Worm (Caenorhabditis elegans) whole organism, L3 larva: ENCODE results near the gene str-106.

ENCODE experiments used
- R02D3.7 ChIP-seq: fragments of 150-350 bp; optimal IDR thresholded peaks from 2 replicates; lab custom pipeline; 2014; ENCODE audit warnings: missing biosample characterization, missing genetic modification characterization
- aly-2 ChIP-seq: fragments of 150-350 bp; optimal IDR thresholded peaks from 2 replicates; lab custom pipeline; 2014; ENCODE audit warnings: missing biosample characterization, missing genetic modification characterization
- ama-1 ChIP-seq: fragments of 150-350 bp; optimal IDR thresholded peaks from 2 replicates; lab custom pipeline; 2018
- ceh-28 ChIP-seq: fragments of 150-350 bp; optimal IDR thresholded peaks from 2 replicates; lab custom pipeline; 2014; ENCODE audit warnings: missing biosample characterization, missing genetic modification reagents, missing genetic modification characterization
- ceh-82 ChIP-seq: fragments of 150-350 bp; optimal IDR thresholded peaks from 2 replicates; lab custom pipeline; 2014; ENCODE audit warnings: missing biosample characterization, missing genetic modification characterization
- daf-12 ChIP-seq: fragments of 150-350 bp; optimal IDR thresholded peaks from 2 replicates; lab custom pipeline; 2014; ENCODE audit warnings: missing biosample characterization, missing genetic modification reagents, missing genetic modification characterization
- egl-27 ChIP-seq: sonication (generic microtip); optimal IDR thresholded peaks from 4 replicates; lab custom pipeline; 2017; ENCODE audit warnings: missing biosample characterization, missing genetic modification reagents, missing genetic modification characterization
- egl-5 ChIP-seq: fragments of 150-350 bp; optimal IDR thresholded peaks from 2 replicates; lab custom pipeline; 2017; ENCODE audit warnings: missing biosample characterization, missing genetic modification reagents, missing genetic modification characterization, inconsistent platforms
- elt-1 ChIP-seq: fragments of 150-350 bp; optimal IDR thresholded peaks from 2 replicates; lab custom pipeline; 2014; ENCODE audit warnings: missing biosample characterization, missing genetic modification characterization
- elt-3 ChIP-seq, 3 experiments: fragments of 150-350 bp in 1 of 3; sonication (generic microtip) in 2 of 3; optimal IDR thresholded peaks; 2 replicates in 2 of 3; 4 replicates in 1 of 3; lab custom pipeline; 2014 to 2017; ENCODE audit warnings: missing biosample characterization in 3 of 3, missing genetic modification characterization in 3 of 3
- eor-1 ChIP-seq, 2 experiments: fragments of 150-350 bp; optimal IDR thresholded peaks; 2 replicates each; lab custom pipeline; 2014 to 2018; ENCODE audit warnings: missing biosample characterization in 2 of 2, missing genetic modification characterization in 2 of 2
- fkh-10 ChIP-seq: sonication (generic microtip); optimal IDR thresholded peaks from 2 replicates; lab custom pipeline; 2017; ENCODE audit warnings: missing biosample characterization, missing genetic modification reagents, missing genetic modification characterization
- fkh-2 ChIP-seq: fragments of 150-350 bp; optimal IDR thresholded peaks from 2 replicates; lab custom pipeline; 2014; ENCODE audit warnings: missing biosample characterization, missing genetic modification reagents, missing genetic modification characterization
- fos-1 ChIP-seq: fragments of 150-350 bp; optimal IDR thresholded peaks from 2 replicates; lab custom pipeline; 2014; ENCODE audit warnings: missing biosample characterization, missing genetic modification characterization
- hmg-11 ChIP-seq: sonication (generic microtip); optimal IDR thresholded peaks from 2 replicates; lab custom pipeline; 2016; ENCODE audit warnings: missing genetic modification characterization, missing compliant biosample characterization
- jun-1 ChIP-seq: fragments of 150-350 bp; optimal IDR thresholded peaks from 2 replicates; lab custom pipeline; 2014; ENCODE audit warnings: missing biosample characterization, missing genetic modification reagents, missing genetic modification characterization
- lin-15B ChIP-seq: fragments of 150-350 bp; optimal IDR thresholded peaks from 2 replicates; lab custom pipeline; 2014; ENCODE audit warnings: missing biosample characterization, missing genetic modification characterization
- mdl-1 ChIP-seq: fragments of 150-350 bp; optimal IDR thresholded peaks from 2 replicates; lab custom pipeline; 2014; ENCODE audit warnings: missing biosample characterization, missing genetic modification characterization
- mml-1 ChIP-seq: fragments of 150-350 bp; sonication (generic microtip); optimal IDR thresholded peaks from 3 replicates; lab custom pipeline; 2014; ENCODE audit warnings: missing biosample characterization, missing genetic modification characterization
- nfya-1 ChIP-seq: sonication (generic microtip); optimal IDR thresholded peaks from 2 replicates; lab custom pipeline; 2017; ENCODE audit warnings: missing genetic modification characterization, mild to moderate bottlenecking, missing compliant biosample characterization, antibody characterized with exemption, moderate library complexity; ENCODE audit not compliant: insufficient read depth
- nhr-11 ChIP-seq: fragments of 150-350 bp; optimal IDR thresholded peaks from 2 replicates; lab custom pipeline; 2014; ENCODE audit warnings: missing biosample characterization, missing genetic modification characterization
- nhr-12 ChIP-seq: fragments of 150-350 bp; optimal IDR thresholded peaks from 2 replicates; lab custom pipeline; 2014; ENCODE audit warnings: missing biosample characterization, missing genetic modification characterization
- nhr-23 ChIP-seq: fragments of 150-350 bp; optimal IDR thresholded peaks from 2 replicates; lab custom pipeline; 2014; ENCODE audit warnings: missing biosample characterization, missing genetic modification reagents, missing genetic modification characterization
- nhr-237 ChIP-seq: fragments of 150-350 bp; optimal IDR thresholded peaks from 2 replicates; lab custom pipeline; 2014; ENCODE audit warnings: missing biosample characterization, missing genetic modification characterization
- nhr-25 ChIP-seq: sonication (generic microtip); optimal IDR thresholded peaks from 2 replicates; lab custom pipeline; 2017; ENCODE audit warnings: missing biosample characterization, missing genetic modification characterization
- nhr-28 ChIP-seq: fragments of 150-350 bp; optimal IDR thresholded peaks from 2 replicates; lab custom pipeline; 2014; ENCODE audit warnings: missing biosample characterization, missing genetic modification characterization
- nhr-76 ChIP-seq: fragments of 150-350 bp; sonication (generic microtip); optimal IDR thresholded peaks from 5 replicates; lab custom pipeline; 2014; ENCODE audit warnings: missing biosample characterization, missing genetic modification characterization
- pqm-1 ChIP-seq: fragments of 150-350 bp; optimal IDR thresholded peaks from 2 replicates; lab custom pipeline; 2017; ENCODE audit warnings: missing biosample characterization, missing genetic modification characterization, inconsistent platforms
- snpc-4 ChIP-seq: fragments of 150-350 bp; optimal IDR thresholded peaks from 2 replicates; lab custom pipeline; 2014; ENCODE audit warnings: missing biosample characterization, missing genetic modification characterization
- tbx-2 ChIP-seq: sonication (generic microtip); optimal IDR thresholded peaks from 2 replicates; lab custom pipeline; 2016; ENCODE audit warnings: mild to moderate bottlenecking, missing genetic modification characterization, missing compliant biosample characterization
- unc-39 ChIP-seq: sonication (generic microtip); optimal IDR thresholded peaks from 4 replicates; lab custom pipeline; 2017; ENCODE audit warnings: missing biosample characterization, missing genetic modification characterization
- unc-62 ChIP-seq: fragments of 150-350 bp; sonication (generic microtip); optimal IDR thresholded peaks from 4 replicates; lab custom pipeline; 2014; ENCODE audit warnings: missing biosample characterization, missing genetic modification reagents, missing genetic modification characterization
- zag-1 ChIP-seq: fragments of 150-350 bp; optimal IDR thresholded peaks from 2 replicates; lab custom pipeline; 2014; ENCODE audit warnings: missing biosample characterization, missing genetic modification characterization
- ztf-4 ChIP-seq: fragments of 150-350 bp; optimal IDR thresholded peaks from 2 replicates; lab custom pipeline; 2014; ENCODE audit warnings: missing biosample characterization, missing genetic modification characterization

Gene str-106

ce11 chrV:16183357-16183756 is 2.9 kb downstream of the str-106 start, which contains the start of gene srz-14:
srz-14 (plus strand) TSS chrV:16183657.
- TF ChIP-seq ceh-82 (no peak), fkh-10 (GFP tag; lab: Kevin White, UChicago) (no peak), ama-1 (lab: Kevin White, UChicago) (no peak), nhr-23 (tag; lab: Kevin White, UChicago) (no peak), aly-2 (tag; lab: Kevin White, UChicago) (no peak)

DNA sequence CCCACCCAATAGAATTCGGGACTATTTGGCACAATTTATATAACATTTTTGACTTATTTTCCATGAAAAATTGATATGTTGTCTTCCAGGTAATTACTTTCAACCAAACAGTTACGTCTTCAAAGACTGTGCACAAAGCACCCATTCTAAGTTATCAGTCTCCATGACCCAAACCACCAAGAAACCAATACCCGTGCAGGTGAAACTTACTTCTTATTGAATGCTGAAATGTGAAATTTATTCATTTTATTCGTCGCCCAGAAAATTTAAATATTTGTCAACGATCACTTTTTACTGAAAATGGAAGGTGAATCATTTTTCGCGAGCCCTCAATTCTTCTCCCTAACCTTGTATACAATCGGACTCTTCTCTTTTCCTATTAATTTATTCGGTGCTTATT is 10.0 kb downstream of the str-106 start, which contains the start of gene srh-281:
srh-281 (plus strand) TSS at position 301 of the 400 bp plus-strand sequence.
- TF ChIP-seq unc-62 (GFP tag; lab: Kevin White, UChicago) (no peak), nhr-12 (tag; lab: Kevin White, UChicago) (no peak), ztf-4 (tag; lab: Kevin White, UChicago) (no peak), fkh-10 (GFP tag; lab: Kevin White, UChicago) (no peak), aly-2 (tag; lab: Kevin White, UChicago) (no peak), tbx-2 (tag; lab: Kevin White, UChicago) (no peak), pqm-1 (tag; lab: Kevin White, UChicago) (no peak), jun-1 (no peak), nhr-11 (tag; lab: Kevin White, UChicago) (no peak), lin-15B (no peak), elt-1 (tag; lab: Kevin White, UChicago) (no peak), egl-5 (tag; lab: Kevin White, UChicago) (no peak)

DNA sequence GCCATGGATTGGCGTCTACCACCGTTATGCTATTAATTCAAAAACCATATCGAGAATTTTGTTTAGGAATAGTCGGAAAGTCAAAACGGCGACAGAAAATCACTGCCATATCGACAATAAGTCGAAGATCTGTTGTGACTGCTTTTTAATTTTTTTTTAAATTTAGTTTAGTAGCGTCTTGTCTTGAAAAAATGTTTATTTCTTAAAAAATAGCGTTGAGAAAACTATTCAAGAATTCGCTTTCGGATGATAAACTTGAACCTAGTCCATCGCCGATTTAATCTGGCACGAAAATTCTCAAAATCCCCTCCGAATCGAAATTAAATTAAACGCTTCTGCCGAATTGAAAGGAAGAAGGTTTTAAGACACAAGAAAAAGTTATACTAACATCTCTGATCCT is 11.7 kb downstream of the str-106 start, which contains the start of gene srh-279:
srh-279 (plus strand) TSS at position 301 of the 400 bp plus-strand sequence.
- TF ChIP-seq nhr-11 (tag; lab: Kevin White, UChicago) (no peak), fkh-2 (no peak), ceh-82 (no peak), unc-39 (tag; lab: Kevin White, UChicago) (no peak), pqm-1 (tag; lab: Kevin White, UChicago) (no peak), zag-1 (no peak)

ce11 chrV:16194639-16195038 is 14.2 kb downstream of the str-106 start, which contains the start of gene rabr-4:
rabr-4 (plus strand) TSS chrV:16194939.
- no peak for TF ChIP-seq fkh-2
- no peak for TF ChIP-seq mml-1 (tag; lab: Kevin White, UChicago)
- TF ChIP-seq elt-1 (tag; lab: Kevin White, UChicago) = no peak
- no peak for TF ChIP-seq ceh-28
- no peak for TF ChIP-seq ztf-4 (tag; lab: Kevin White, UChicago)
- no peak for TF ChIP-seq jun-1
- TF ChIP-seq nhr-76 = no peak
- TF ChIP-seq tbx-2 (tag; lab: Kevin White, UChicago) = no peak
- TF ChIP-seq egl-27 = no peak
- no peak for TF ChIP-seq nhr-237 (tag; lab: Kevin White, UChicago)
- no peak for TF ChIP-seq nhr-11 (tag; lab: Kevin White, UChicago)
- no peak for TF ChIP-seq R02D3.7 (tag; lab: Kevin White, UChicago)
- no peak for TF ChIP-seq nhr-25 (tag; lab: Kevin White, UChicago)
- TF ChIP-seq ceh-82 = no peak
- TF ChIP-seq fos-1 (tag; lab: Kevin White, UChicago) = no peak
- no peak for TF ChIP-seq eor-1 (tag; optimal IDR thresholded peaks at IDR 0.05; lab: Kevin White, UChicago)
- TF ChIP-seq daf-12 (tag; lab: Kevin White, UChicago) = no peak
- TF ChIP-seq, all 47 proteins: peak for 0

- TF ChIP-seq nfya-1 (tag; lab: Kevin White, UChicago) (no peak), nhr-28 (tag; lab: Kevin White, UChicago) (no peak), elt-3 (tag; optimal IDR thresholded peaks at IDR 0.05; lab: Kevin White, UChicago) (no peak), mdl-1 (tag; lab: Kevin White, UChicago) (no peak), snpc-4 (no peak), ceh-28 (no peak), egl-5 (tag; lab: Kevin White, UChicago) (no peak), fkh-2 (no peak), hmg-11 (tag; lab: Kevin White, UChicago) (no peak)
Observed at ce11 chrV:16195379-16195778, 14.9 kb downstream of the str-106 start, which contains the start of gene rabr-3. rabr-3 (plus strand) TSS chrV:16195679.
